Fruit fly (Drosophila melanogaster) whole organism: ENCODE data around the gene Ace.

Experiments
- CG8478 ChIP-seq: fragments of >200 bp; optimal IDR thresholded peaks from 2 replicates; lab custom pipeline; 2018; ENCODE audit warnings: inconsistent platforms
- Dll ChIP-seq: fragments of >200 bp; optimal IDR thresholded peaks from 2 replicates; lab custom pipeline; 2017
- EcR ChIP-seq, 2 experiments: fragments of >200 bp; optimal IDR thresholded peaks; 2 replicates each; lab custom pipeline; 2017; ENCODE audit warnings: missing biosample characterization in 2 of 2, missing genetic modification characterization in 2 of 2, missing genetic modification reagents in 2 of 2
- pan ChIP-seq: fragments of >200 bp; optimal IDR thresholded peaks from 2 replicates; lab custom pipeline; 2017
- psq ChIP-seq: fragments of >200 bp; optimal IDR thresholded peaks from 2 replicates; lab custom pipeline; 2017
- usp ChIP-seq: fragments of >200 bp; optimal IDR thresholded peaks from 2 replicates; lab custom pipeline; 2017; ENCODE audit warnings: missing biosample characterization, missing genetic modification characterization, mixed read lengths

Ace gene

DNA sequence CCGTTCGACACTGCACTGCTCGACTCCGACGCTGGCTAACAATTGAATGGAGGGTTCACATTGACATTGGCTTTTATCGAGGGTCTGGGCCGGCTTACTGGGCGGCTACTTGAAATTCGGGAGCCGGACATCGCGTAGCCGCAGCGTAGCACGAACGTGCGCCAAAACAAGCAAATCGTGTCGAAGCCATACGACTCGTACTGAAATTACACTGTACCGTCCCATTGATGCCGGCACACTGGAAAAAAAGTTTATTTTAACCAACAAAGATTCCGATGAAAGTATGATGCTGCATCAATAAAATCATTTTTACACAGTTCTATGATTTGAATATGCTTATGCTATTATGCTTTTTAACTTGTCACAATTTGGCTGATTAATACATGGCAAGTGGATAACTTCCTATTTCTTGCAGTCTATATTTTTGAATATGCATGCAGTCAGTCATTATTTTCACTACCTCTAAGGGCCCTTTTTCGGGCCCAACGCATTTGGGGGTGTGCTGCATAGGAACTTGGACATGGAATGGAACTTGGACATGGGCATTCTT, 29.5 kb upstream of the Ace start, which contains the start of gene apn:
Gene apn (minus strand): TSS at position 51 of the 550 bp plus-strand sequence.
- TF ChIP-seq pan (lab: Kevin White, UChicago): no peak
- TF ChIP-seq CG8478 (lab: Kevin White, UChicago): no peak

DNA sequence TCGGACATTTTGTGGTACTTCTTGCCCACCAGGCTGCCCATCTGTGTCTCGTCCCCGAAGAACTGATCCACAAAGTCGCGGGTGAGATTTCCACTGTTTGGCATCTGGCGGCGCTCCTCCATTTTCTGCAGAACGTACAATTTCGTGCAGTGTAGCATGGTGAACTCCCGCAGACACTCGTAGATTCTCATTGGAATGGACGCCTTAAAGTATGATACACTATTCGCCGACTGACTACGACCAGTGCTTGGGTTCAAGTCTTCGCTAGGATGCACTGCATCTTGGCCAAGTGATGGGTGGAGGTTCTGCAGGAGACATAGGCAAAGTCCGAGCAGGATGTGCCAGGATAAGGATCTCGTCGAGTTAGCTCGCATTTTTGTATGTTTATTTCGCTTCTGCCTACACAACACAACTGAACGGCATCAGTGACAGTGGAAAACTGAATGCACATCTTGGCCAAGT, 26.8 kb upstream of the Ace start, which contains the start of gene CG15888:
Gene CG15888 (minus strand): TSS at position 412 of the 462 bp plus-strand sequence.
- TF ChIP-seq CG8478 (lab: Kevin White, UChicago): no peak
- no peak for TF ChIP-seq Dll
- TF ChIP-seq EcR (GFP tag; optimal IDR thresholded peaks at IDR 0.05; lab: Kevin White, UChicago): no peak
- TF ChIP-seq psq (lab: Kevin White, UChicago): no peak
- TF ChIP-seq pan (lab: Kevin White, UChicago): no peak
- TF ChIP-seq usp: no peak

DNA sequence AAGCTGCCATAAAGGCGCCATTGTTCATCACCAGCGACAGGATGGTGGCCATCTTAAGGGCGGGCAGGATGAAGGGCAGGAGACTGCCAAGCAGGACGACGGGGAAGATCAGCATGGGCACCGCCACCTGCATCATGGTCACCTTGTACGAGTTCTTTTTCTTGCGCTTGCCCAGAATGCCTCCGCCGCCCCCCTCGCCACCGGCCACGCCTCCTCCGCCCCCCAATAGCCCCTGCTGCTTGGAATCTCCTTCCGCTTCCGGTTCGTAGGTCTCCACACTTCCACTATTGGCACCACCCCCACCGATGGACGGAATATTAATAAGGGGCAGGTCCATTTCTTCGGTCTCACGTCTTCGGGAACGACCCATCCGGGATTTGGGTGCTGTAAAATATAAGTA, 25.8 kb upstream of the Ace start:
- TF ChIP-seq psq (lab: Kevin White, UChicago): no peak
- TF ChIP-seq usp: no peak
- no peak for TF ChIP-seq CG8478 (lab: Kevin White, UChicago)
- TF ChIP-seq Dll: no peak
- TF ChIP-seq EcR (GFP tag; optimal IDR thresholded peaks at IDR 0.05; lab: Kevin White, UChicago): no peak
- TF ChIP-seq pan (lab: Kevin White, UChicago): no peak

DNA sequence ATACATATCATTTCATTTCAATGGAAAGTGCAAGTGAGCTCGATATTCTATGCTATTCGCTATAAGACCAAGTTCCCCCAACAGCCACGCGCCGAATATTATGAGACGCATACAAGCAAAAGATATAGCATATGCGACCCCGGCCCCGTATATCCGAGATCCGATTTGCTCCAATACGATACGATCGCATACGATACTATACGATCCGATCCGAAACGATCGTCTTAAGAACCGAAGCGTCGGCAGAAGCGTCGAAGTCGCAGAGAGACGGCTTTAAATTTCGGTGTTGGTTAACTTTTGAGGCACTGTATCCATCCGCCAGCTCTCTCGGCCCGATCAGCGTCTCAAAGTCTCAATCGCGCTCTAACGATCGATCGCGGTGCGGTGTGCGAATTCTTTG, 20.1 kb upstream of the Ace start, which contains the start of gene CG8630:
Gene CG8630 (plus strand): TSS at position 303 of the 400 bp plus-strand sequence.
- TF ChIP-seq usp (no peak), EcR (GFP tag; optimal IDR thresholded peaks at IDR 0.05; lab: Kevin White, UChicago) (no peak), Dll (no peak), psq (lab: Kevin White, UChicago) (no peak), CG8478 (lab: Kevin White, UChicago) (no peak), pan (lab: Kevin White, UChicago) (no peak)

DNA sequence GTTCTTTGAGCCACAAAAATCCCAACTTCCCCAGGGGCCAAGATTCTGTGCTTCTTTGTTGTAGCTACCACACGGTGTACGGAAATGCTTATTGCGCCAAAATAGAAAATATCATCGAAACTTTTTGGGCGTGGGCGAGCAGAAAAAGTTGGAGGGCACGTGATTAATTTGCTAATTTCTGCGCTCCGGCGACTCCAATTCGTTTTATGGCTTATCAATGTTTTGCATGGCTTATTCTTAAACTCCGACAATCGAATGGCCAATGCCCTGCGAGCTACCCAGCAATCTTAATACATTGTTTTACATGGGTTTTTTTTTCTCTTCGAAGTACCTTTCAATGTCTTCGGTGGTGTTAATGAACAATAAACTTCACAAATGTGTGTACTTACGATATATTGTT, 16.2 kb upstream of the Ace start:
- TF ChIP-seq EcR (GFP tag; optimal IDR thresholded peaks at IDR 0.05; lab: Kevin White, UChicago): no peak
- no peak for TF ChIP-seq usp
- no peak for TF ChIP-seq Dll
- TF ChIP-seq psq (lab: Kevin White, UChicago): no peak
- no peak for TF ChIP-seq pan (lab: Kevin White, UChicago)
- TF ChIP-seq CG8478 (lab: Kevin White, UChicago): no peak

DNA sequence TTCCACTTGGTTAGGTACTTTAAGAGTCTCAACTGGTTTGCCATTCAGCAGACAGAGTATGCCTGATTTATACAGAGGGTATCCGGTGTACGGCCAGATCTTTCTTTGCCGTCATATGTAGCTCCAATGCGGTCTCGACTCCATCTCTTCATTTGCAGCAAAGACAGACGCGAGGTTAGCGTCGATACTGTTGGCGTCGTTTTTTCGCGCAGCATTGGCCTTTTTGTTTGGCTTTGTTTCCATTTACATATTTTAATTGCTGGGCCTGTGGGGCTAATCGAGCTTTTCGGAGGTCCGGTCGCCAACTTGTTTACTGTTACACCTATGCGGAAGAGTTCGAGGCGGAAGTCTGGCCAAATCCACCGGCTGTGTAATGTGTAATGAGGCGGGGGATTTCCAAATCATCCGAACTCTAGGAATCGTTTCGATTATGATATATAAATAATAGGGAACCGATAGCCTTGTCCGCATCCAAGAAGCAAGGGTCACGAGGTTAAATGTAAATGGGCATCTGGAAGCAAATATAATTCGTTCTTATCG, 15.0 kb upstream of the Ace start:
- no peak for TF ChIP-seq pan (lab: Kevin White, UChicago)
- no peak for TF ChIP-seq Dll
- TF ChIP-seq EcR (GFP tag; optimal IDR thresholded peaks at IDR 0.05; lab: Kevin White, UChicago): no peak
- no peak for TF ChIP-seq usp
- TF ChIP-seq CG8478 (lab: Kevin White, UChicago): no peak
- TF ChIP-seq psq (lab: Kevin White, UChicago): no peak

DNA sequence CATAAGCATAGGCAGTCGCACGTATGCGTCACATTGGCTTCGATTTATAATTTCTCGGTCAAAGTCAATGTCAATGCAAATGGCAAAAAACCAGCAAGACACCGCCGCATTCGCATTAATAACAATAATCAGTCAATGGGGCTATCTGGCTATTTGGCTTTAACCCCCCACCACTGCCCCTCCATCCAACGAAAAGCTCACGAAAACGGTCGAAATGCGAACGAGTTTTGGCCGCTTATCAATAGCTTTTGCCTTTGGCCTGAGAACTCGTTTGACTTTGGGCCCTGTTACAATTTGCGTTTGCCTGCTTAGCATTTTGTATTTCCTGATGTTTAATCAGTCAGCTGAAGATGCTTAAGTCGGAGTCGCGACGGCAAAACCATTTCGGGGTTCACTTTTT, 14.1 kb upstream of the Ace start:
- TF ChIP-seq Dll (no peak), pan (lab: Kevin White, UChicago) (no peak), CG8478 (lab: Kevin White, UChicago) (no peak), psq (lab: Kevin White, UChicago) (no peak), EcR (GFP tag; optimal IDR thresholded peaks at IDR 0.05; lab: Kevin White, UChicago) (no peak), usp (no peak)

DNA sequence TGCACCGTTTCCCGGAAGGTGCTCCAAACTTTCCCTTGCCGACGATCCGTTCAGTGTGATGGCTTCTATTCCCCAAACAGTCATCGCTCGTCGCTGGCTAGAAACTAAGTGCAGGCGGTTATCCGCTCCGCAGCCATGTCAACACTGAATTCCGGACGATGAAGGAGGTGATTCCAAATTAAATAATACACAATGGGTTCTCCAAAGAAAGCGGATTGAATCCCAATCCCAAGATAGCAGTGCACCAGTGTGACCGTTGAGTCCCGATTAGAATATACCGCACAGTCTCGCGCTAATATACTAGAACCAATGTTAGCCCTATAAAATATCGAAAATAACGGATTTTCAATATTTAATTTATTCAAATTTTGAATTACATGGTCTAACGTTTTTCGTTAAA, 12.4 kb upstream of the Ace start, which contains the start of gene TBC1D5:
Gene TBC1D5 (minus strand): TSS at position 254 of the 400 bp plus-strand sequence.
- TF ChIP-seq pan (lab: Kevin White, UChicago) (no peak), EcR (GFP tag; optimal IDR thresholded peaks at IDR 0.05; lab: Kevin White, UChicago) (no peak), CG8478 (lab: Kevin White, UChicago) (no peak), usp (no peak), Dll (no peak), psq (lab: Kevin White, UChicago) (no peak)

DNA sequence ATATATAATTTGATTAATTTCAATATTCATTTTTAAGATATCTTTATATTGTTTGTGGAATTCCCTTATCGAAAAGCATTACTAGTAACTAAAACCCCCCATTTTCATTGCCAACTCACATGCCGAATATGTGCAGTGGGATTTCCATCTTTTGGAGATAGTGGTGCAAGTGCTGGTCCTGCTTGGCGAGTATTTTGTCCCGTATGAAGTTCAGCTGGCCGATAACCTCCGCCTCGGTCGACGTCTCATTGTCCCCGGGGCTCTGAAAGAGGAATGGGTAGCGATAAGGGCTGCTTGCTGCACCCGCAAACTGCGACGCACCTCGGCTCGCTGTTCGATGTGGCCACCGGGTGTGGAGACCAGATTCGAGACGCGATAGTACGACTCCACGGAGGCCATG, 11.3 kb upstream of the Ace start:
- no peak for TF ChIP-seq EcR (GFP tag; optimal IDR thresholded peaks at IDR 0.05; lab: Kevin White, UChicago)
- TF ChIP-seq CG8478 (lab: Kevin White, UChicago): no peak
- no peak for TF ChIP-seq psq (lab: Kevin White, UChicago)
- TF ChIP-seq pan (lab: Kevin White, UChicago): no peak
- TF ChIP-seq Dll: no peak
- TF ChIP-seq usp: no peak

DNA sequence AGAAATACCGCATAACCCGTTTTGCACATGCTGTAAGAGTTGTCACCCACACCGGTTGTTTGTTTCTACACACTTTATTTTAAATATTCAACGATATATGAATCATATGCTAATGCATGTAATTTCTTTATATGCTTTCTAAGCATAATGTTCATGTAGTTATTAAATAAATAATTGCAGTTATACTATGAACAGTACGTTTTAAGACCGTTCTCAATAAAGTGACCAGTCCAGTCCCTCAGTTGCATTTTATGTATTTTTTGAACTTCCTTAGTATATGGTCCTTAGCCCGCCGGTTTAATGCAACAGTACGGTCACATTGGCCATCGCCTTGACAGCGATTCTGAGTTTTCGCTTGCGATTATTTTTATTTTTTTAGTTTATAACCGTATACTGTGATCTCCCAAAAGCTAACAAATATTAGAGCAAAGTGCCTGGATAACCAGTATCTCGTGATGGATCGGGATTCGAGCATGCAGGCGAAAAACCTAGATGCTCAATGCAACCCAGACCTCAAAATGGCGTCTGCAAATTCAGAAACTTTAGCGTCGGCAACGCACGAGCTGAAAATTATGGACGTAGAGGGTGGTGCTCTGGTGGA, 4.8 kb upstream of the Ace start, which contains the start of gene Ravus:
Gene Ravus (minus strand): TSS at position 1 of the 601 bp plus-strand sequence.
- TF ChIP-seq usp (no peak), CG8478 (lab: Kevin White, UChicago) (no peak), Dll (no peak), psq (lab: Kevin White, UChicago) (no peak), EcR (GFP tag; optimal IDR thresholded peaks at IDR 0.05; lab: Kevin White, UChicago) (no peak), pan (lab: Kevin White, UChicago) (no peak)

DNA sequence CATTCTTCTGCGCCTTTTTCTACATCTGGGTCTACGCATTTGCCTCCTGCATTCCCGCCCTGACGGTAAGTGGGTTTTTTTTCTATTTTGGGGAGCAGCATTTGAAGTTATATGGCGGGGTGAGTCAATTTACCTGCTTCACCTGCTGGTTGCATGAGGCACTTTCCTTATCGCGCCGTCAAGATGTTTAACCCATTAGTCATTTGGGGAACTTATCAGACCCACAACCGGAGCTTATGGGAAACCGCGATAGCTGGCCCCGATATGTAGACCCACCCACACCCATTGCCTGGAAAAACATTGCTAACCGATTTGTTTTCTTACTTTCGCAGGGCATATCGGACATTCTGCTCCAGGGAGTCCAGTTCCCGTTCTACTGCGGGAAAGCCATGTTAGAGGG, 2.4 kb upstream of the Ace start:
- TF ChIP-seq psq (lab: Kevin White, UChicago) (no peak), CG8478 (lab: Kevin White, UChicago) (no peak), Dll (no peak), usp (no peak), pan (lab: Kevin White, UChicago) (no peak), EcR (GFP tag; optimal IDR thresholded peaks at IDR 0.05; lab: Kevin White, UChicago) (no peak)

DNA sequence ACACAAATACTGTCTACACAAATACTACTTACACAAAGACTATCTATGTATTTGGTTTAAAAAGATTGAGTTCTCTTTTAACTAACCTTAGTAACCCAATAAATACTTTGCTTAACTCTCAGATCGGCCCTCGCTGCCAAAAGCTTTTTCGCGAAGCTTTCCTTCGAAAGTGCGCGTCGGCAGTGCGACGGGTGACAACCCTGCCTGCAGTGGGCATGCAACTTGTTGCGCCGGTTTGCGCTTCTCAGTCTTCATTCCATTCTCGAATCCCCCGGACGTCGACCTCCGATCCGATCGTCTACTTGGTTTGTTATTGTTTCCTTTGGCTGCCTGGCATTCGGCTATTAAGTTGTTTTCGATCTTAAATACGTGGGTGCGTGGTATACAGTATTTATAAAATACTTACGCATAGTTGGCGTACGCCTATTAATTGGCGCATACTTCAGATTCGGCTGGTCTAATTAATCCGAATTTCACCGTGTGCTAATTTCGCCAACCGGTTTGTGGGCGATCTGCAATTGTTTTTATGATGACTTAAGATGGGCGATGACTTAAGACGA, 877 bp upstream of the Ace start, which contains the start of gene CG11686:
Gene CG11686 (plus strand): TSS at position 243 of the 560 bp plus-strand sequence.
- TF ChIP-seq Dll (no peak), CG8478 (lab: Kevin White, UChicago) (no peak), EcR (GFP tag; optimal IDR thresholded peaks at IDR 0.05; lab: Kevin White, UChicago) (no peak), usp (no peak), pan (lab: Kevin White, UChicago) (no peak), psq (lab: Kevin White, UChicago) (no peak)
